Worm (Caenorhabditis elegans): ENCODE measurements around the gene T24C4.5.

T24C4.5 gene

DNA sequence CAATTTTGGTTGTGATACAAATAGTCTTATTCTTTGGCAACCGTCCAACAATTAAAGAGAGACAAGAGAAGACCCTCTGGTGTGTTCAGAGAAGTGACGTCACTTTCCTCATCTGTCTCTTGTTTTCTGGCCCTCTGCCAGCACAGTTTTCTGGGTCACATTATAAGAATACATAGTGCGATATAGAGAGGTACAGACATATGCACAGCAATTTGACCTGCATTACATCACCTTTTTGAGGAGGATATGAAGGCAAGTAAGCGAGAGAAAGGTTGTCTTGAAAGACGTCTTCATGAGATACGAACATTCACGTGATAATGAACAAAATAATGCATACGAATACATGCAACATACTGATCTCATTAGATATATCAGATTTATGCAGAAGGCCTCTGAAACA, 9.0 kb downstream of the T24C4.5 start:
- no peak for TF ChIP-seq eyg-1 (tag; optimal IDR thresholded peaks at IDR 0.05)
- TF ChIP-seq npax-4 (tag; optimal IDR thresholded peaks at IDR 0.05) = no peak
- no peak for TF ChIP-seq ceh-2 (tag; optimal IDR thresholded peaks at IDR 0.05)
- TF ChIP-seq lim-6 (tag; optimal IDR thresholded peaks at IDR 0.05) = no peak
- TF ChIP-seq odd-2 (tag; optimal IDR thresholded peaks at IDR 0.05) = no peak
- no peak for TF ChIP-seq ceh-48 (tag; optimal IDR thresholded peaks at IDR 0.05)
- TF ChIP-seq hlh-30 (tag; optimal IDR thresholded peaks at IDR 0.05; ENCODE audit: insufficient read depth) = peak; percentile 60
- no peak for TF ChIP-seq sdc-2 (tag; optimal IDR thresholded peaks at IDR 0.05)
- TF ChIP-seq ama-1 (optimal IDR thresholded peaks at IDR 0.05) = no peak
- TF ChIP-seq unc-55 (GFP tag; optimal IDR thresholded peaks at IDR 0.05) = no peak
- TF ChIP-seq dve-1 (tag; optimal IDR thresholded peaks at IDR 0.05) = no peak
- TF ChIP-seq F13H6.1 (tag; optimal IDR thresholded peaks at IDR 0.05) = no peak
- TF ChIP-seq hlh-8 (tag; optimal IDR thresholded peaks at IDR 0.05) = no peak
- TF ChIP-seq tbx-2 (tag; optimal IDR thresholded peaks at IDR 0.05) = peak; percentile 9
- no peak for TF ChIP-seq pha-2 (tag; optimal IDR thresholded peaks at IDR 0.05)

DNA sequence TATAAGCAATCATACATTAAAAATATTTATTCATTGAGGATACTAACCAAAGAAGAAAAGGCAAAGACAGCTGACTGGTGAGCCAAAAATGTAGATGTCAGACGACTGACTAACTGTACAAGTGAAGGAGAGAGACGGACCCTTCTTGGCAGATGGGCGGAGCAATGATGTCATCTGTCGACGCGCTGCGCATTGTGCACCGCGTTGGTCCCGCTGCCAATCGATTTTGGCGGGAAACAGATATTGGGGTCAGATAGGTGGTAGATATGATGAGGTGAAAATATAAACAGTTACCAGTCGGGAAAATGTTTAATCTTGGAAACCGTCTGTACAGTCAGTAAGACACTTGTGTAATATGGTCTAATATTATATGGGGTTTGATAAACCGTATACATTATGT, 9.7 kb downstream of the T24C4.5 start, which contains the start of gene T24C4.2:
T24C4.2 (minus strand) TSS at position 101 of the 400 bp plus-strand sequence.
- TF ChIP-seq C38D4.7 (GFP tag; optimal IDR thresholded peaks at IDR 0.05) (no peak), unc-42 (tag; optimal IDR thresholded peaks at IDR 0.05) (no peak), ceh-19 (GFP tag; optimal IDR thresholded peaks at IDR 0.05) (no peak), pax-1 (tag; optimal IDR thresholded peaks at IDR 0.05) (no peak), sox-4 (tag; optimal IDR thresholded peaks at IDR 0.05) (no peak), dve-1 (tag; optimal IDR thresholded peaks at IDR 0.05) (no peak), lin-11 (tag; optimal IDR thresholded peaks at IDR 0.05) (no peak), ceh-48 (tag; optimal IDR thresholded peaks at IDR 0.05) (no peak), ceh-30 (tag; optimal IDR thresholded peaks at IDR 0.05) (no peak), lim-6 (tag; optimal IDR thresholded peaks at IDR 0.05) (no peak), K02D7.2 (tag; optimal IDR thresholded peaks at IDR 0.05) (no peak)

DNA sequence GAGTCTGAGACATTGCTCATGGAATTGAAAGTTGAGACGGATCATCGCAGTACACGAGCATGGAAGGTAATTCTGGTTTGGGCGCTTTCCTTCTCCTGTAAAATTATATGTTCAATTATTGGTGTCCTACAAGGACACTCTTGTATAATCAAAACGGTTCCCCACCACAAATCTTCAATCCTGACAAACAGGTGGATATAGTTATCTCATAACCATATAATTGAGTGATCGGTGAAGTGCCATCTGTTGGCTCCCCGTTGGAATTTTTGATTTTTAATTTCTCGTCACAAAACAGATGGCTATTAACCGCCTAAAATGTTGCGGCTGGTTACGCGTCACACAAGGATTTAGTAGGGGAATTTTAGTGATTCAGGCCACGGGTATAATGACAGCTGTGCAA, 10.7 kb downstream of the T24C4.5 start:
- TF ChIP-seq ceh-9 (tag; optimal IDR thresholded peaks at IDR 0.05) = no peak
- no peak for TF ChIP-seq C08G9.2 (tag; optimal IDR thresholded peaks at IDR 0.05)

DNA sequence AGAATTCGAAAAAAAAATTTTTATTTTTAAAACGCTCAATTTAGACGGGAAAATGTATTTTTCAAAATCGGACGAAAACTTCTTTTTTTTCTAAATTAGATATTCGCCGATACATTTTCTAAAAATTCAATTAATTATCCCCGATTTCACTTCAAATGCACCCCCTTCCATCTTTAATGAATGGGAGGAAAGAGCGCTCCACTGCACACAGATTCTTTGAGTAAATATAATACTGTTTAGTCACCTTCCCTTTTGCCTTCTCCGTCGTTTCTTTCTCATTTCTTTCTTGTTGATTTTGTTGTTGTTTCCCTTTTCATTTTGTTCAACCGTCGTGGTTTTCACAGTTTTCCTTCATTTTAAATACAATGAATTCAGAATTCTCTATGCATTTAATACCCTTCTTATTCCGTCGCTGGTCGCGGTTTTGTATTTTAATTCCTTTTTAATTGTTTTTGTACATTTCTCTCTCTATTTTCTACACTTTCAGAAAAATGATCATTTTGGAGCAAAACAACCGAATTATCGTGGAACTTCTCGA, 17.6 kb downstream of the T24C4.5 start, which contains the start of gene arx-4:
arx-4 (plus strand) TSS at position 488 of the 538 bp plus-strand sequence.
- TF ChIP-seq unc-42 (tag; optimal IDR thresholded peaks at IDR 0.05) = peak; percentile 95
- TF ChIP-seq che-1 (tag; optimal IDR thresholded peaks at IDR 0.05) = no peak
- TF ChIP-seq lim-6 (tag; optimal IDR thresholded peaks at IDR 0.05) = no peak
- TF ChIP-seq fax-1 (tag; optimal IDR thresholded peaks at IDR 0.05) = no peak
- peak; percentile 28 for TF ChIP-seq ceh-31 (tag; optimal IDR thresholded peaks at IDR 0.05)

DNA sequence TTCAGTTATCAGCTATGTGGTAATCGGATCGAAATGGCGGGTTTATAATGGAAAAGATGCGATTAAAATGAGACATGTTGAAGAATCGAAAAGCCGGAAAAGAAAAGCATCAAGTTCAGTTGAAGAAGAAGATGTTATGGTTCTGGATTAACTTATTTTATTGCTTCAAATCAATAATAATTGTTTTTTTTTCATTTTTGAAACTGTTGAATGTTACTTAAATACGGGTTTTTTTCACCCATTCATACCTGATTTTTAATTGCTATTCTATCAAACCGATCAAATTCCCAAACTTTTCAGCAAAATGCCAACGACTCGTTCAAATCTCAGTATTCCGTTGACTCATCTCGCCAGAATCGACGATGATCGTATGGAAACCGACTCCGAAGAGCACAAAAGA, 19.6 kb downstream of the T24C4.5 start, which contains the start of gene exos-4.2:
exos-4.2 (plus strand) TSS at position 301 of the 400 bp plus-strand sequence.
- no peak for TF ChIP-seq unc-86 (tag; optimal IDR thresholded peaks at IDR 0.05)
- no peak for TF ChIP-seq ztf-16 (tag; optimal IDR thresholded peaks at IDR 0.05)
- no peak for TF ChIP-seq npax-4 (tag; optimal IDR thresholded peaks at IDR 0.05)
- no peak for TF ChIP-seq pat-9 (tag; optimal IDR thresholded peaks at IDR 0.05)
- TF ChIP-seq fkh-10 (GFP tag; optimal IDR thresholded peaks at IDR 0.05) = no peak

- TF ChIP-seq C38D4.7 (GFP tag; optimal IDR thresholded peaks at IDR 0.05) (no peak), hlh-15 (tag; optimal IDR thresholded peaks at IDR 0.05) (no peak), nhr-11 (tag; optimal IDR thresholded peaks at IDR 0.05) (no peak), F13H6.1 (tag; optimal IDR thresholded peaks at IDR 0.05) (no peak), madf-2 (tag; optimal IDR thresholded peaks at IDR 0.05) (no peak), zip-5 (tag; optimal IDR thresholded peaks at IDR 0.05) (no peak)
These were observed 22.6 kb downstream of the T24C4.5 start for ce11 chrIII:856908-857307.

All from whole organism, late embryonic.